Fruit fly (Drosophila melanogaster) whole organism, embryonic: ENCODE measurements around the gene Nepl7.
A peak's percentile ranks its signal among the peaks of the same experiment; 100 is the strongest.

Experiments
- ATbp ChIP-seq: fragments of 200-800 bp; sonication (Bioruptor generic); optimal IDR thresholded peaks from 2 replicates; lab custom pipeline; 2017; ENCODE audit warnings: missing biosample characterization, mild to moderate bottlenecking, missing genetic modification characterization, missing genetic modification reagents
- Bgb ChIP-seq: fragments of 200-800 bp; sonication (Bioruptor generic); IDR thresholded peaks from 2 replicates; pipeline ENCODE4 v1.3.6; 2022; ENCODE audit warnings: missing biosample characterization, missing genetic modification characterization; ENCODE audit not compliant: partially characterized antibody
- CG10267 ChIP-seq: fragments of 200-800 bp; sonication (Bioruptor generic); optimal IDR thresholded peaks from 2 replicates; lab custom pipeline; 2018; ENCODE audit warnings: missing biosample characterization, mild to moderate bottlenecking, missing genetic modification characterization, moderate library complexity
- CG10321 ChIP-seq: fragments of 200-800 bp; sonication (Bioruptor generic); IDR thresholded peaks from 2 replicates; pipeline ENCODE4 v1.3.6; 2022; ENCODE audit warnings: missing biosample characterization, missing genetic modification characterization
- CG10543 ChIP-seq: fragments of 200-800 bp; sonication (Bioruptor generic); optimal IDR thresholded peaks from 3 replicates; lab custom pipeline; 2017; ENCODE audit warnings: missing biosample characterization, mild to moderate bottlenecking, missing genetic modification characterization, moderate library complexity
- CG11504 ChIP-seq: fragments of 200-800 bp; sonication (Bioruptor generic); optimal IDR thresholded peaks from 3 replicates; lab custom pipeline; 2019; ENCODE audit warnings: missing biosample characterization, mild to moderate bottlenecking, missing genetic modification characterization, moderate library complexity
- CG13123 ChIP-seq: fragments of 200-800 bp; sonication (Bioruptor generic); optimal IDR thresholded peaks from 2 replicates; lab custom pipeline; 2016; ENCODE audit warnings: missing biosample characterization, missing genetic modification characterization
- CG13775 ChIP-seq: fragments of 200-800 bp; sonication (Bioruptor generic); optimal IDR thresholded peaks from 3 replicates; lab custom pipeline; 2017; ENCODE audit warnings: missing biosample characterization, mild to moderate bottlenecking, missing genetic modification characterization
- CG14441 ChIP-seq: fragments of 200-800 bp; sonication (Bioruptor generic); IDR thresholded peaks from 2 replicates; pipeline ENCODE4 v1.3.6; 2022; ENCODE audit warnings: missing biosample characterization, missing genetic modification characterization
- CG15073 ChIP-seq: fragments of 200-800 bp; sonication (Bioruptor generic); optimal IDR thresholded peaks from 2 replicates; lab custom pipeline; 2016; ENCODE audit warnings: missing biosample characterization, missing genetic modification characterization
- CG17802 ChIP-seq: fragments of 200-800 bp; sonication (Bioruptor generic); optimal IDR thresholded peaks from 2 replicates; lab custom pipeline; 2018; ENCODE audit warnings: missing biosample characterization, mild to moderate bottlenecking, missing genetic modification characterization, moderate library complexity
- CG17829 ChIP-seq: fragments of 200-800 bp; optimal IDR thresholded peaks from 2 replicates; lab custom pipeline; 2019; ENCODE audit warnings: missing biosample characterization, mild to moderate bottlenecking, missing genetic modification characterization, moderate library complexity
- CG2712 ChIP-seq: fragments of 200-800 bp; optimal IDR thresholded peaks from 3 replicates; lab custom pipeline; 2019; ENCODE audit warnings: missing biosample characterization, mild to moderate bottlenecking, missing genetic modification characterization, moderate library complexity
- CG30020 ChIP-seq: fragments of 200-800 bp; optimal IDR thresholded peaks from 2 replicates; lab custom pipeline; 2019; ENCODE audit warnings: missing biosample characterization, mild to moderate bottlenecking, missing genetic modification characterization, moderate library complexity
- CG3163 ChIP-seq: fragments of 200-800 bp; sonication (Bioruptor generic); optimal IDR thresholded peaks from 3 replicates; lab custom pipeline; 2016; ENCODE audit warnings: missing biosample characterization, missing genetic modification characterization
- CG4360 ChIP-seq: fragments of 200-800 bp; sonication (Bioruptor generic); IDR thresholded peaks from 2 replicates; pipeline ENCODE4 v1.3.6; 2022; ENCODE audit warnings: missing biosample characterization, missing genetic modification characterization
- CG4404 ChIP-seq: fragments of 200-800 bp; sonication (Bioruptor generic); IDR thresholded peaks from 2 replicates; pipeline ENCODE4 v1.3.6; 2022; ENCODE audit warnings: missing biosample characterization, missing genetic modification characterization
- CG7987 ChIP-seq: fragments of 200-800 bp; sonication (Bioruptor generic); optimal IDR thresholded peaks from 2 replicates; lab custom pipeline; 2018; ENCODE audit warnings: missing biosample characterization, mild to moderate bottlenecking, missing genetic modification characterization, moderate library complexity
- CG8765 ChIP-seq: fragments of 200-800 bp; sonication (Bioruptor generic); IDR thresholded peaks from 2 replicates; pipeline ENCODE4 v1.3.6; 2022; ENCODE audit warnings: missing biosample characterization, missing genetic modification characterization
- Camta ChIP-seq: fragments of 200-800 bp; sonication (Bioruptor generic); optimal IDR thresholded peaks from 2 replicates; lab custom pipeline; 2016; ENCODE audit warnings: missing biosample characterization, missing genetic modification characterization
- Dip3 ChIP-seq: fragments of 200-800 bp; sonication (Bioruptor generic); optimal IDR thresholded peaks from 3 replicates; lab custom pipeline; 2016; ENCODE audit warnings: missing biosample characterization, missing genetic modification characterization
- Fer1 ChIP-seq: fragments of 200-800 bp; sonication (Bioruptor generic); optimal IDR thresholded peaks from 2 replicates; lab custom pipeline; 2017; ENCODE audit warnings: missing biosample characterization, mild to moderate bottlenecking, missing genetic modification characterization
- Gug ChIP-seq: fragments of 200-800 bp; sonication (Bioruptor generic); IDR thresholded peaks from 4 replicates; pipeline ENCODE4 v1.3.6; 2022; ENCODE audit warnings: missing biosample characterization, missing genetic modification characterization
- Hey ChIP-seq: fragments of 200-800 bp; sonication (Bioruptor generic); optimal IDR thresholded peaks from 3 replicates; lab custom pipeline; 2018; ENCODE audit warnings: missing biosample characterization, mild to moderate bottlenecking, missing genetic modification characterization
- Lpt ChIP-seq: fragments of >200 bp; optimal IDR thresholded peaks from 2 replicates; lab custom pipeline; 2018; ENCODE audit warnings: missing biosample characterization, missing genetic modification characterization
- MTF-1 ChIP-seq: fragments of 200-800 bp; sonication (Bioruptor generic); optimal IDR thresholded peaks from 2 replicates; lab custom pipeline; 2018; ENCODE audit warnings: missing biosample characterization, mild to moderate bottlenecking, missing genetic modification characterization, borderline replicate concordance
- Med ChIP-seq: fragments of 200-800 bp; sonication (Bioruptor generic); peaks from one replicate; lab custom pipeline; 2016; ENCODE audit warnings: missing biosample characterization, missing genetic modification characterization, mild to moderate bottlenecking, inconsistent platforms, moderate library complexity
- Nf-YA ChIP-seq: fragments of 200-800 bp; sonication (Bioruptor generic); IDR thresholded peaks from 2 replicates; pipeline ENCODE4 v1.3.6; 2022; ENCODE audit warnings: missing biosample characterization, missing genetic modification characterization
- Poxn ChIP-seq: fragments of 200-800 bp; sonication (Bioruptor generic); IDR thresholded peaks from 2 replicates; pipeline ENCODE4 v1.3.6; 2022; ENCODE audit warnings: missing biosample characterization, missing genetic modification characterization
- Spps ChIP-seq: fragments of 200-800 bp; sonication (Bioruptor generic); optimal IDR thresholded peaks from 2 replicates; lab custom pipeline; 2018; ENCODE audit warnings: missing biosample characterization, mild to moderate bottlenecking, missing genetic modification characterization
- Sry-β ChIP-seq: fragments of 200-800 bp; sonication (Bioruptor generic); optimal IDR thresholded peaks from 2 replicates; lab custom pipeline; 2018; ENCODE audit warnings: missing biosample characterization, mild to moderate bottlenecking, missing genetic modification characterization, moderate library complexity
- Taf1 ChIP-seq: fragments of 200-800 bp; sonication (Bioruptor generic); IDR thresholded peaks from 2 replicates; pipeline ENCODE4 v1.3.6; 2022; ENCODE audit warnings: missing biosample characterization, missing genetic modification characterization
- aop ChIP-seq: fragments of 200-800 bp; sonication (Bioruptor generic); IDR thresholded peaks from 2 replicates; pipeline ENCODE4 v1.3.6; 2022; ENCODE audit warnings: missing biosample characterization, missing genetic modification characterization
- caup ChIP-seq: fragments of 200-800 bp; sonication (Bioruptor generic); optimal IDR thresholded peaks from 3 replicates; lab custom pipeline; 2017; ENCODE audit warnings: missing biosample characterization, mild to moderate bottlenecking, missing genetic modification characterization, moderate library complexity; ENCODE audit not compliant: severe bottlenecking
- crp ChIP-seq, 2 experiments: fragments of 200-800 bp; sonication (Bioruptor generic); optimal IDR thresholded peaks; 2 replicates in 1 of 2; 3 replicates in 1 of 2; lab custom pipeline; 2017; ENCODE audit warnings: missing biosample characterization in 2 of 2, missing genetic modification characterization in 2 of 2, mild to moderate bottlenecking in 1 of 2, moderate library complexity in 1 of 2
- eyg ChIP-seq: fragments of 200-800 bp; sonication (Bioruptor generic); optimal IDR thresholded peaks from 3 replicates; lab custom pipeline; 2016; ENCODE audit warnings: missing biosample characterization, missing genetic modification characterization
- gsb ChIP-seq: fragments of 200-800 bp; sonication (Bioruptor generic); IDR thresholded peaks from 2 replicates; pipeline ENCODE4 v1.3.6; 2022; ENCODE audit warnings: missing biosample characterization, missing genetic modification characterization
- her ChIP-seq: fragments of 200-800 bp; sonication (Bioruptor generic); optimal IDR thresholded peaks from 2 replicates; lab custom pipeline; 2016; ENCODE audit warnings: missing biosample characterization, missing genetic modification characterization
- inv ChIP-seq: fragments of 200-800 bp; sonication (Bioruptor generic); IDR thresholded peaks from 2 replicates; pipeline ENCODE4 v1.3.6; 2022; ENCODE audit warnings: missing biosample characterization, missing genetic modification characterization; ENCODE audit not compliant: partially characterized antibody
- peb ChIP-seq: fragments of 200-800 bp; sonication (Bioruptor generic); IDR thresholded peaks from 2 replicates; pipeline ENCODE4 v1.3.6; 2022; ENCODE audit warnings: missing biosample characterization, missing genetic modification characterization
- pum ChIP-seq: fragments of 200-800 bp; sonication (Bioruptor generic); optimal IDR thresholded peaks from 2 replicates; lab custom pipeline; 2016; ENCODE audit warnings: missing biosample characterization, missing genetic modification characterization
- pzg ChIP-seq: fragments of 200-800 bp; sonication (Bioruptor generic); optimal IDR thresholded peaks from 3 replicates; lab custom pipeline; 2018; ENCODE audit warnings: missing biosample characterization, mild to moderate bottlenecking, missing genetic modification characterization, moderate library complexity
- ro ChIP-seq: fragments of 200-800 bp; sonication (Bioruptor generic); IDR thresholded peaks from 2 replicates; pipeline ENCODE4 v1.3.6; 2022; ENCODE audit warnings: missing biosample characterization, missing genetic modification characterization
- sna ChIP-seq: fragments of 200-800 bp; sonication (Bioruptor generic); IDR thresholded peaks from 2 replicates; pipeline ENCODE4 v1.3.6; 2022; ENCODE audit warnings: missing biosample characterization, missing genetic modification characterization; ENCODE audit not compliant: partially characterized antibody
- tap ChIP-seq: fragments of 200-800 bp; optimal IDR thresholded peaks from 3 replicates; lab custom pipeline; 2019; ENCODE audit warnings: missing biosample characterization, mild to moderate bottlenecking, missing genetic modification characterization, moderate library complexity
- wdn ChIP-seq: fragments of 200-800 bp; sonication (Bioruptor generic); IDR thresholded peaks from 2 replicates; pipeline ENCODE4 v1.3.6; 2022; ENCODE audit warnings: missing biosample characterization, missing genetic modification characterization
- wor ChIP-seq: fragments of 200-800 bp; sonication (Bioruptor generic); IDR thresholded peaks from 2 replicates; pipeline ENCODE4 v1.3.6; 2022; ENCODE audit warnings: missing biosample characterization, missing genetic modification characterization
- zen2 ChIP-seq: fragments of 200-800 bp; sonication (Bioruptor generic); IDR thresholded peaks from 3 replicates; pipeline ENCODE4 v1.3.6; 2022; ENCODE audit warnings: missing biosample characterization, missing genetic modification characterization; ENCODE audit not compliant: partially characterized antibody

Gene Nepl7

DNA sequence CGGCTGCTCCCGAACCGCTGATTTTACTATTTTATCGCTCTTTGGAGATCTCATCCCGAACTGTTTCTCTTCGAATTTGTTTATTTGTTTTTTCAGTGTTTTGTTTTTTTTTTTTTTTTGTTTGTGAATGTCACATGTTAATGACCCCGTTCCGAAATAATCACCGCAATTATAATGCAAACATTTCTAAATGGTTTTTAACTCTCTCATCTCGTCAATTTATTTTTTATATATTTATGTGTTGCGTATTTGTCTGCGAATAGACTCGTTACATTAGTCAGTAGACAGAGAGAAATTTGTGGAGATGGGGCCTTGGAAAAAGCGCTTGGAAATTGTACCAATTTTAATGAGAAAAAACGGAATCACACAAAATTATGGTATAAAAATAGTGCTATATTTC is at the start of gene Nepl7:
Gene Nepl7, minus strand, starts transcription at position 101 of the 400 bp plus-strand sequence.
- no peak for TF ChIP-seq gsb (GFP tag; lab: Robert Waterston, UW)
- TF ChIP-seq CG13775 (GFP tag; lab: Kevin White, UChicago): no peak
- no peak for TF ChIP-seq Camta
- TF ChIP-seq CG13123 (GFP tag; lab: Kevin White, UChicago): no peak
- no peak for TF ChIP-seq MTF-1
- no peak for TF ChIP-seq Hey (tag; lab: Kevin White, UChicago)
- TF ChIP-seq Gug (GFP tag; lab: Robert Waterston, UW): no peak
- TF ChIP-seq Sry-β (GFP tag; lab: Kevin White, UChicago): no peak
- no peak for TF ChIP-seq Spps (tag; lab: Kevin White, UChicago)
- no peak for TF ChIP-seq wdn (GFP tag; lab: Robert Waterston, UW)
- TF ChIP-seq CG4404 (GFP tag; lab: Robert Waterston, UW): no peak
- no peak for TF ChIP-seq Med (GFP tag; lab: Kevin White, UChicago)
- no peak for TF ChIP-seq Nf-YA (GFP tag; lab: Robert Waterston, UW)

DNA sequence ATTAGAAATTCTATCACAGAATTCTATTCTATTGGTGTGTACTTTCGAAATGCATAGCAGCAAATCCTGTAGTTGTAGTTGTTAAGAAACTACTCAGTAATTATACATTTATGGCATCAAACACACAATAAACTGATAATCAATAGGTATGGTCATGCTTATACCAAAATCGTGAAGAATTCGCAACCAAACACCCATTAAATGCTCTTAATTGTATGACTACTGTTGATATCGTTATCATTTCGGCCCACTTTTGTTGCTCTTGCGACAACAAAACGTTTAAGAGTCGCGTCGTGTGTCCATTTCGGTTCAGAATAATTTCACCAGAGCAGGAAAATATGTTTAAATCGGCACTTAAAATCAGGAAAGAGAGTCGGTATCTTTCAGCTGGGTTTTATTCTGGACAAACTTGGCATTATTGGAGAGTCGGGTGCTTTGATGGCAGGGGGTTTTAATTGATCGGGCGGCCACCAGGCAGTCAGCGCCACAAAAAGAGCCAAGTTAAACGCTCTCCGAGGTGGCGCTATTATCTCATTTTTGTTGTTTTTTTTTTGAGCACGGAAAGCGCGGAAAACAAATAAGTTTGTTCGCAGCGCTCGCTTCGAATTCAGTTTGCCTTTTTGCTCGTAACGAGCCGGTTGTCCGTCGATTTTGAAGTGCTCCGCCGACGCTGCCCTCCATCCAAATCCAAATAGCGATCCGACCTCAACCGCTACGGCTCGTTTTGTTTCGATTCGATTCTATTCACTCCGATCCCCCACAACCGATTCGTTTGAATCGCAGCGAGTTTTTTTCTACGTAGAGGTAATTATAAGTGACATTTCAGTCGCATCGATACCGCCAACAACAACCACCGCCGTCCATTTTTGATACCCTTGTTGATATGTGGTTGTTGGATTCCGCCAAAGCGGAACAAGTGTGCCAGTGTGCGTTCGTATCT is 49.2 kb upstream of the Nepl7 start, which contains the start of gene MRP:
Gene MRP, plus strand, starts transcription at position 609 of the 940 bp plus-strand sequence.
- no peak for TF ChIP-seq CG7987 (GFP tag; lab: Kevin White, UChicago)
- no peak for TF ChIP-seq CG17802
- TF ChIP-seq Fer1: peak; percentile 59
- no peak for TF ChIP-seq peb (GFP tag; lab: Robert Waterston, UW)
- no peak for TF ChIP-seq eyg (GFP tag; lab: Kevin White, UChicago)
- TF ChIP-seq ro (GFP tag; lab: Robert Waterston, UW): no peak
- TF ChIP-seq Taf1 (GFP tag; lab: Robert Waterston, UW): no peak
- TF ChIP-seq CG8765 (GFP tag; lab: Robert Waterston, UW): no peak
- no peak for TF ChIP-seq Poxn (GFP tag; lab: Robert Waterston, UW)
- peak; percentile 48 for TF ChIP-seq caup (GFP tag; lab: Kevin White, UChicago)
- TF ChIP-seq CG10543 (GFP tag; lab: Kevin White, UChicago): peak; percentile 66
- TF ChIP-seq pum (GFP tag; lab: Kevin White, UChicago): no peak
- no peak for TF ChIP-seq CG11504
- TF ChIP-seq CG2712 (tag; lab: Kevin White, UChicago): no peak
- 0 out of 3 replicates have a peak, but pooled peaks have one; percentile 24 for TF ChIP-seq zen2 (GFP tag; lab: Robert Waterston, UW)
- peak; percentile 17; the same call in 1 of the 2 replicates for TF ChIP-seq inv
- TF ChIP-seq crp (GFP tag; optimal IDR thresholded peaks at IDR 0.05; lab: Kevin White, UChicago): no peak
- TF ChIP-seq tap: no peak
- TF ChIP-seq aop (GFP tag; lab: Robert Waterston, UW): no peak
- TF ChIP-seq CG10321 (GFP tag; lab: Robert Waterston, UW): no peak
- no peak for TF ChIP-seq CG15073 (GFP tag; lab: Kevin White, UChicago)
- TF ChIP-seq Lpt (GFP tag; lab: Kevin White, UChicago): no peak
- TF ChIP-seq CG17829: no peak
- TF ChIP-seq CG4360 (GFP tag; lab: Robert Waterston, UW): peak; percentile 87
- peak; percentile 8 for TF ChIP-seq her
- no peak for TF ChIP-seq CG30020 (tag; lab: Kevin White, UChicago)
- TF ChIP-seq Dip3 (GFP tag; lab: Kevin White, UChicago): no peak
- no peak for TF ChIP-seq wor (GFP tag; lab: Robert Waterston, UW)
- TF ChIP-seq CG3163 (GFP tag; lab: Kevin White, UChicago): peak; percentile 84
- TF ChIP-seq pzg: no peak
- TF ChIP-seq CG14441 (GFP tag; lab: Robert Waterston, UW): peak; percentile 35; the same call in 1 of the 2 replicates
- no peak for TF ChIP-seq ATbp (GFP tag; lab: Kevin White, UChicago)
- 0 out of 2 replicates have a peak, but pooled peaks have one; percentile 24 for TF ChIP-seq sna (GFP tag; lab: Robert Waterston, UW)
- no peak for TF ChIP-seq CG10267 (tag; lab: Kevin White, UChicago)
- peak; percentile 64 for TF ChIP-seq Bgb (GFP tag; lab: Robert Waterston, UW)
